Worm (Caenorhabditis elegans) whole organism, L1 larva: ENCODE data around the gene srh-70.

Experiments
- aha-1 ChIP-seq: fragments of 150-350 bp; optimal IDR thresholded peaks from 2 replicates; lab custom pipeline; 2014; ENCODE audit warnings: missing biosample characterization, missing genetic modification characterization
- lsy-2 ChIP-seq, 2 experiments: fragments of 150-350 bp; optimal IDR thresholded peaks; 2 replicates each; lab custom pipeline; 2014; ENCODE audit warnings: missing biosample characterization in 2 of 2, missing genetic modification characterization in 2 of 2

ce11 chrII:12539395-12539794, 20.7 kb upstream of the srh-70 start:
- TF ChIP-seq lsy-2 (tag; optimal IDR thresholded peaks at IDR 0.05; lab: Kevin White, UChicago) = no peak
- TF ChIP-seq aha-1 = no peak
